Worm (Caenorhabditis elegans): ENCODE measurements around the gene K10D2.5.

The K10D2.5 gene

ce11 chrIII:5208992-5209391 lies 36.5 kb downstream of the K10D2.5 start, which contains the start of gene syx-16:
Gene syx-16, minus strand, starts transcription at chrIII:5209109.
- TF ChIP-seq unc-62 (GFP tag; optimal IDR thresholded peaks at IDR 0.05) = no peak

DNA sequence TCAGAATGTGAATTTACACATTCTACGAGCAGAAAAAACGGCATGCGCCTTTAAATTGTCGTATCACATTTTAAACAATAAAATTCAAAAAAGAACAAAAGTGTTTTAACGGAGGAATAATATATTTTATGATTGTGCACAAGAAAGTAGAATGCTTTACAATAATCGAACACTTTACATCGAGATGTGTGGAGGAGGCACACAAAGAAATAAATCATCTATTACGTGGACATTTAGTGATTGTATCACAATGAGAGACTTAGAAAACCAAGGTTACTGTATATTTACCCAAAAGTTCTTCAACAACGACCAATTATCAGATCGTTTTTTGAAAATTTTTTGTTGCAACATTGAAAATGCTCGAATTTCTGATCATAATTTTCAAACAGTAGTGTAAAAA lies 37.7 kb downstream of the K10D2.5 start:
- TF ChIP-seq unc-62 (GFP tag; optimal IDR thresholded peaks at IDR 0.05) = no peak

DNA sequence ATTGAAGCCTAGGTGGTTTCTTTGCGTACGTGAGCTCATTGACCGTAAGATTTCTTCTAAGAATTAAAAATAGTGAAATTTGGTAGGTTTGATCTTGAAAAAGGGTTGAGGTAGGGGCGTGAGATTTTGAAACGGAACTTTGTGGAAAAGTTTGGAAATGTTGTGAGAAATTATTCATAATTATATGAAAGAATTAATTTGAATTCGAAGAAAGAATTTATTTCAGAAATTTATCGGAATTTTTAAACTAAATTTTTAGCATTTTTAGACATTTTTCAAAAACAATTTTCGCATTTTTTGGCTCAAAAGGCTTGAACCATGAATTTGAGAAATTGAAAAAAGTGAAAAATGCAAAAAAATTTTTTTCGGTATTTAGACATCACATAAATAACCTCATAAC lies 41.6 kb downstream of the K10D2.5 start:
- no peak for TF ChIP-seq unc-62 (GFP tag; optimal IDR thresholded peaks at IDR 0.05)

ce11 chrIII:5215375-5215774 lies 42.9 kb downstream of the K10D2.5 start, which contains the start of gene ZC155.4:
Gene ZC155.4, minus strand, starts transcription at chrIII:5215475.
- no peak for TF ChIP-seq unc-62 (GFP tag; optimal IDR thresholded peaks at IDR 0.05)

ce11 chrIII:5217511-5217910 lies 45.0 kb downstream of the K10D2.5 start, which contains the start of gene cutl-19:
Gene cutl-19, minus strand, starts transcription at chrIII:5217611.
- TF ChIP-seq unc-62 (GFP tag; optimal IDR thresholded peaks at IDR 0.05) = no peak

ce11 chrIII:5218687-5219086 lies 46.2 kb downstream of the K10D2.5 start, which contains the start of gene ZC155.2:
Gene ZC155.2, plus strand, starts transcription at chrIII:5218987.
- no peak for TF ChIP-seq unc-62 (GFP tag; optimal IDR thresholded peaks at IDR 0.05)

- TF ChIP-seq unc-62 (GFP tag; optimal IDR thresholded peaks at IDR 0.05) = no peak
Measured at ce11 chrIII:5221820-5222219, 49.3 kb downstream of the K10D2.5 start.

- TF ChIP-seq unc-62 (GFP tag; optimal IDR thresholded peaks at IDR 0.05) = no peak
Measured at ce11 chrIII:5222777-5223176, 50.3 kb downstream of the K10D2.5 start.

Data from whole organism, dauer.